Worm (Caenorhabditis elegans) whole organism, L3 larva: ENCODE data around the gene K10C2.7.

Experiments
- ama-1 ChIP-seq: fragments of 150-350 bp; optimal IDR thresholded peaks from 2 replicates; lab custom pipeline; 2018
- ceh-28 ChIP-seq: fragments of 150-350 bp; optimal IDR thresholded peaks from 2 replicates; lab custom pipeline; 2014; ENCODE audit warnings: missing biosample characterization, missing genetic modification reagents, missing genetic modification characterization
- egl-27 ChIP-seq: sonication (generic microtip); optimal IDR thresholded peaks from 4 replicates; lab custom pipeline; 2017; ENCODE audit warnings: missing biosample characterization, missing genetic modification reagents, missing genetic modification characterization
- elt-1 ChIP-seq: fragments of 150-350 bp; optimal IDR thresholded peaks from 2 replicates; lab custom pipeline; 2014; ENCODE audit warnings: missing biosample characterization, missing genetic modification characterization
- fkh-2 ChIP-seq: fragments of 150-350 bp; optimal IDR thresholded peaks from 2 replicates; lab custom pipeline; 2014; ENCODE audit warnings: missing biosample characterization, missing genetic modification reagents, missing genetic modification characterization
- jun-1 ChIP-seq: fragments of 150-350 bp; optimal IDR thresholded peaks from 2 replicates; lab custom pipeline; 2014; ENCODE audit warnings: missing biosample characterization, missing genetic modification reagents, missing genetic modification characterization
- lin-39 ChIP-seq: fragments of 150-350 bp; optimal IDR thresholded peaks from 2 replicates; lab custom pipeline; 2018; ENCODE audit warnings: missing biosample characterization, missing genetic modification reagents, missing genetic modification characterization
- nfya-1 ChIP-seq: sonication (generic microtip); optimal IDR thresholded peaks from 2 replicates; lab custom pipeline; 2017; ENCODE audit warnings: missing genetic modification characterization, mild to moderate bottlenecking, missing compliant biosample characterization, antibody characterized with exemption, moderate library complexity; ENCODE audit not compliant: insufficient read depth
- nhr-28 ChIP-seq: fragments of 150-350 bp; optimal IDR thresholded peaks from 2 replicates; lab custom pipeline; 2014; ENCODE audit warnings: missing biosample characterization, missing genetic modification characterization
- pqm-1 ChIP-seq: fragments of 150-350 bp; optimal IDR thresholded peaks from 2 replicates; lab custom pipeline; 2017; ENCODE audit warnings: missing biosample characterization, missing genetic modification characterization, inconsistent platforms
- snpc-4 ChIP-seq: fragments of 150-350 bp; optimal IDR thresholded peaks from 2 replicates; lab custom pipeline; 2014; ENCODE audit warnings: missing biosample characterization, missing genetic modification characterization
- unc-39 ChIP-seq: sonication (generic microtip); optimal IDR thresholded peaks from 4 replicates; lab custom pipeline; 2017; ENCODE audit warnings: missing biosample characterization, missing genetic modification characterization
- unc-62 ChIP-seq: fragments of 150-350 bp; sonication (generic microtip); optimal IDR thresholded peaks from 4 replicates; lab custom pipeline; 2014; ENCODE audit warnings: missing biosample characterization, missing genetic modification reagents, missing genetic modification characterization
- zag-1 ChIP-seq: fragments of 150-350 bp; optimal IDR thresholded peaks from 2 replicates; lab custom pipeline; 2014; ENCODE audit warnings: missing biosample characterization, missing genetic modification characterization

ce11 chrX:6435812-6436211 is 7.5 kb downstream of the K10C2.7 start:
- TF ChIP-seq zag-1 (tag; lab: Kevin White, UChicago) (no peak), snpc-4 (tag; lab: Kevin White, UChicago) (no peak), unc-62 (GFP tag; lab: Kevin White, UChicago) (no peak), ama-1 (lab: Kevin White, UChicago) (no peak), nhr-28 (tag; lab: Kevin White, UChicago) (no peak), elt-1 (tag; lab: Kevin White, UChicago) (no peak), unc-39 (tag; lab: Kevin White, UChicago) (no peak), jun-1 (tag; lab: Kevin White, UChicago) (no peak), nfya-1 (tag; lab: Kevin White, UChicago) (no peak), fkh-2 (tag; lab: Kevin White, UChicago) (no peak), lin-39 (no peak), ceh-28 (tag; lab: Kevin White, UChicago) (no peak), pqm-1 (tag; lab: Kevin White, UChicago) (no peak), egl-27 (tag; lab: Kevin White, UChicago) (no peak)
